Worm (Caenorhabditis elegans) whole organism, L3 larva: Measurements from ENCODE around the gene F41E6.15.

Experiments used
- R02D3.7 ChIP-seq: fragments of 150-350 bp; optimal IDR thresholded peaks from 2 replicates; lab custom pipeline; 2014; ENCODE audit warnings: missing biosample characterization, missing genetic modification characterization
- ZK546.5 ChIP-seq: sonication (generic microtip); optimal IDR thresholded peaks from 2 replicates; lab custom pipeline; 2017; ENCODE audit warnings: missing biosample characterization, missing genetic modification characterization
- aly-2 ChIP-seq: fragments of 150-350 bp; optimal IDR thresholded peaks from 2 replicates; lab custom pipeline; 2014; ENCODE audit warnings: missing biosample characterization, missing genetic modification characterization
- ama-1 ChIP-seq: fragments of 150-350 bp; optimal IDR thresholded peaks from 2 replicates; lab custom pipeline; 2018
- ceh-16 ChIP-seq: sonication (generic microtip); optimal IDR thresholded peaks from 2 replicates; lab custom pipeline; 2017; ENCODE audit warnings: missing biosample characterization, missing genetic modification characterization
- ceh-28 ChIP-seq: fragments of 150-350 bp; optimal IDR thresholded peaks from 2 replicates; lab custom pipeline; 2014; ENCODE audit warnings: missing biosample characterization, missing genetic modification reagents, missing genetic modification characterization
- ceh-9 ChIP-seq: sonication (generic microtip); optimal IDR thresholded peaks from 2 replicates; lab custom pipeline; 2018; ENCODE audit warnings: missing biosample characterization, missing genetic modification characterization
- daf-12 ChIP-seq: fragments of 150-350 bp; optimal IDR thresholded peaks from 2 replicates; lab custom pipeline; 2014; ENCODE audit warnings: missing biosample characterization, missing genetic modification reagents, missing genetic modification characterization
- egl-5 ChIP-seq: fragments of 150-350 bp; optimal IDR thresholded peaks from 2 replicates; lab custom pipeline; 2017; ENCODE audit warnings: missing biosample characterization, missing genetic modification reagents, missing genetic modification characterization, inconsistent platforms
- elt-1 ChIP-seq: fragments of 150-350 bp; optimal IDR thresholded peaks from 2 replicates; lab custom pipeline; 2014; ENCODE audit warnings: missing biosample characterization, missing genetic modification characterization
- elt-2 ChIP-seq: sonication (generic microtip); optimal IDR thresholded peaks from 2 replicates; lab custom pipeline; 2016; ENCODE audit warnings: missing genetic modification reagents, mild to moderate bottlenecking, missing genetic modification characterization, missing compliant biosample characterization
- elt-3 ChIP-seq, 3 experiments: fragments of 150-350 bp in 1 of 3; sonication (generic microtip) in 2 of 3; optimal IDR thresholded peaks; 2 replicates in 2 of 3; 4 replicates in 1 of 3; lab custom pipeline; 2014 to 2017; ENCODE audit warnings: missing biosample characterization in 3 of 3, missing genetic modification characterization in 3 of 3
- fkh-10 ChIP-seq: sonication (generic microtip); optimal IDR thresholded peaks from 2 replicates; lab custom pipeline; 2017; ENCODE audit warnings: missing biosample characterization, missing genetic modification reagents, missing genetic modification characterization
- fos-1 ChIP-seq: fragments of 150-350 bp; optimal IDR thresholded peaks from 2 replicates; lab custom pipeline; 2014; ENCODE audit warnings: missing biosample characterization, missing genetic modification characterization
- hmg-11 ChIP-seq: sonication (generic microtip); optimal IDR thresholded peaks from 2 replicates; lab custom pipeline; 2016; ENCODE audit warnings: missing genetic modification characterization, missing compliant biosample characterization
- jun-1 ChIP-seq: fragments of 150-350 bp; optimal IDR thresholded peaks from 2 replicates; lab custom pipeline; 2014; ENCODE audit warnings: missing biosample characterization, missing genetic modification reagents, missing genetic modification characterization
- lin-15B ChIP-seq: fragments of 150-350 bp; optimal IDR thresholded peaks from 2 replicates; lab custom pipeline; 2014; ENCODE audit warnings: missing biosample characterization, missing genetic modification characterization
- lin-39 ChIP-seq: fragments of 150-350 bp; optimal IDR thresholded peaks from 2 replicates; lab custom pipeline; 2018; ENCODE audit warnings: missing biosample characterization, missing genetic modification reagents, missing genetic modification characterization
- lsy-12 ChIP-seq: sonication (generic microtip); optimal IDR thresholded peaks from 2 replicates; lab custom pipeline; 2016; ENCODE audit warnings: mild to moderate bottlenecking, missing genetic modification characterization, missing compliant biosample characterization
- mdl-1 ChIP-seq: fragments of 150-350 bp; optimal IDR thresholded peaks from 2 replicates; lab custom pipeline; 2014; ENCODE audit warnings: missing biosample characterization, missing genetic modification characterization
- nfya-1 ChIP-seq: sonication (generic microtip); optimal IDR thresholded peaks from 2 replicates; lab custom pipeline; 2017; ENCODE audit warnings: missing genetic modification characterization, mild to moderate bottlenecking, missing compliant biosample characterization, antibody characterized with exemption, moderate library complexity; ENCODE audit not compliant: insufficient read depth
- nhr-11 ChIP-seq: fragments of 150-350 bp; optimal IDR thresholded peaks from 2 replicates; lab custom pipeline; 2014; ENCODE audit warnings: missing biosample characterization, missing genetic modification characterization
- nhr-12 ChIP-seq: fragments of 150-350 bp; optimal IDR thresholded peaks from 2 replicates; lab custom pipeline; 2014; ENCODE audit warnings: missing biosample characterization, missing genetic modification characterization
- nhr-23 ChIP-seq: fragments of 150-350 bp; optimal IDR thresholded peaks from 2 replicates; lab custom pipeline; 2014; ENCODE audit warnings: missing biosample characterization, missing genetic modification reagents, missing genetic modification characterization
- nhr-25 ChIP-seq: sonication (generic microtip); optimal IDR thresholded peaks from 2 replicates; lab custom pipeline; 2017; ENCODE audit warnings: missing biosample characterization, missing genetic modification characterization
- nhr-43 ChIP-seq: sonication (generic microtip); optimal IDR thresholded peaks from 2 replicates; lab custom pipeline; 2016; ENCODE audit warnings: mild to moderate bottlenecking, missing genetic modification characterization, missing compliant biosample characterization; ENCODE audit not compliant: poor library complexity, severe bottlenecking
- nhr-67 ChIP-seq: fragments of 150-350 bp; optimal IDR thresholded peaks from 2 replicates; lab custom pipeline; 2014; ENCODE audit warnings: missing biosample characterization, missing genetic modification characterization
- pha-4 ChIP-seq: fragments of 150-350 bp; optimal IDR thresholded peaks from 2 replicates; lab custom pipeline; 2014; ENCODE audit warnings: missing biosample characterization, missing genetic modification reagents, missing genetic modification characterization
- pqm-1 ChIP-seq: fragments of 150-350 bp; optimal IDR thresholded peaks from 2 replicates; lab custom pipeline; 2017; ENCODE audit warnings: missing biosample characterization, missing genetic modification characterization, inconsistent platforms
- sea-2 ChIP-seq: fragments of 150-350 bp; sonication (generic microtip); optimal IDR thresholded peaks from 4 replicates; lab custom pipeline; 2014; ENCODE audit warnings: missing biosample characterization, missing genetic modification reagents, missing genetic modification characterization
- skn-1 ChIP-seq: fragments of 150-350 bp; optimal IDR thresholded peaks from 2 replicates; lab custom pipeline; 2014; ENCODE audit warnings: missing biosample characterization, missing genetic modification characterization
- snpc-4 ChIP-seq: fragments of 150-350 bp; optimal IDR thresholded peaks from 2 replicates; lab custom pipeline; 2014; ENCODE audit warnings: missing biosample characterization, missing genetic modification characterization
- tbx-2 ChIP-seq: sonication (generic microtip); optimal IDR thresholded peaks from 2 replicates; lab custom pipeline; 2016; ENCODE audit warnings: mild to moderate bottlenecking, missing genetic modification characterization, missing compliant biosample characterization
- unc-39 ChIP-seq: sonication (generic microtip); optimal IDR thresholded peaks from 4 replicates; lab custom pipeline; 2017; ENCODE audit warnings: missing biosample characterization, missing genetic modification characterization
- unc-62 ChIP-seq: fragments of 150-350 bp; sonication (generic microtip); optimal IDR thresholded peaks from 4 replicates; lab custom pipeline; 2014; ENCODE audit warnings: missing biosample characterization, missing genetic modification reagents, missing genetic modification characterization
- zag-1 ChIP-seq: fragments of 150-350 bp; optimal IDR thresholded peaks from 2 replicates; lab custom pipeline; 2014; ENCODE audit warnings: missing biosample characterization, missing genetic modification characterization
- ztf-4 ChIP-seq: fragments of 150-350 bp; optimal IDR thresholded peaks from 2 replicates; lab custom pipeline; 2014; ENCODE audit warnings: missing biosample characterization, missing genetic modification characterization

F41E6.15 gene

ce11 chrV:8602638-8603037 lies at the start of gene F41E6.15:
Gene F41E6.15, minus strand, starts transcription at chrV:8602738.
- no peak for TF ChIP-seq egl-5
- no peak for TF ChIP-seq elt-2 (tag; lab: Kevin White, UChicago)
- TF ChIP-seq nfya-1 (tag; lab: Kevin White, UChicago) = no peak

- TF ChIP-seq lin-39 (peak; percentile 77), nhr-23 (tag; lab: Kevin White, UChicago) (peak; percentile 4), skn-1 (tag; lab: Kevin White, UChicago) (no peak), unc-62 (GFP tag; lab: Kevin White, UChicago) (peak; percentile 65), nhr-11 (tag; lab: Kevin White, UChicago) (no peak), elt-1 (tag; lab: Kevin White, UChicago) (peak; percentile 67), lin-15B (no peak), nhr-25 (tag; lab: Kevin White, UChicago) (peak; percentile 84), ceh-9 (tag; lab: Kevin White, UChicago) (no peak)
Measured at ce11 chrV:8652177-8652576, 49.6 kb upstream of the F41E6.15 start.

- TF ChIP-seq tbx-2 (tag; lab: Kevin White, UChicago) (no peak), ztf-4 (no peak), elt-3 (tag; optimal IDR thresholded peaks at IDR 0.05; lab: Kevin White, UChicago) (no peak), lsy-12 (tag; lab: Kevin White, UChicago) (peak; percentile 33), nhr-12 (tag; lab: Kevin White, UChicago) (no peak), lin-15B (no peak), jun-1 (tag; lab: Kevin White, UChicago) (peak; percentile 87), elt-2 (tag; lab: Kevin White, UChicago) (peak; percentile 100), ama-1 (lab: Kevin White, UChicago) (no peak), sea-2 (no peak), fkh-10 (GFP tag; lab: Kevin White, UChicago) (no peak), snpc-4 (tag; lab: Kevin White, UChicago) (no peak), ZK546.5 (no peak), nfya-1 (tag; lab: Kevin White, UChicago) (no peak), aly-2 (tag; lab: Kevin White, UChicago) (no peak), nhr-67 (no peak), egl-5 (no peak), pqm-1 (peak; percentile 100), zag-1 (tag; lab: Kevin White, UChicago) (no peak), hmg-11 (tag; lab: Kevin White, UChicago) (no peak), fos-1 (tag; lab: Kevin White, UChicago) (no peak), nhr-11 (tag; lab: Kevin White, UChicago) (no peak), unc-62 (GFP tag; lab: Kevin White, UChicago) (no peak), ceh-16 (no peak), lin-39 (no peak), unc-39 (tag; lab: Kevin White, UChicago) (no peak), mdl-1 (tag; lab: Kevin White, UChicago) (no peak), skn-1 (tag; lab: Kevin White, UChicago) (peak; percentile 86), pha-4 (peak; percentile 75)
Measured at ce11 chrV:8651007-8651711, 48.6 kb upstream of the F41E6.15 start.

ce11 chrV:8650365-8650764 lies 47.8 kb upstream of the F41E6.15 start:
- TF ChIP-seq mdl-1 (tag; lab: Kevin White, UChicago) (no peak), sea-2 (no peak), hmg-11 (tag; lab: Kevin White, UChicago) (no peak), egl-5 (no peak), unc-39 (tag; lab: Kevin White, UChicago) (no peak), tbx-2 (tag; lab: Kevin White, UChicago) (no peak), ZK546.5 (no peak), R02D3.7 (no peak), lin-15B (no peak), lsy-12 (tag; lab: Kevin White, UChicago) (no peak), nhr-43 (no peak), ceh-28 (tag; lab: Kevin White, UChicago) (no peak), nhr-11 (tag; lab: Kevin White, UChicago) (no peak), daf-12 (tag; lab: Kevin White, UChicago) (no peak), snpc-4 (tag; lab: Kevin White, UChicago) (no peak), ztf-4 (no peak), pha-4 (no peak)
